Fruit fly (Drosophila melanogaster) whole organism, wandering third instar larva: ENCODE results near the gene CG15027.

Experiments
- Abd-B ChIP-seq: fragments of >200 bp; optimal IDR thresholded peaks from 2 replicates; lab custom pipeline; 2017; ENCODE audit warnings: missing biosample characterization, missing genetic modification characterization
- CG9705 ChIP-seq: fragments of 200-800 bp; sonication (Bioruptor generic); optimal IDR thresholded peaks from 2 replicates; lab custom pipeline; 2018; ENCODE audit warnings: missing biosample characterization, mild to moderate bottlenecking, missing genetic modification characterization
- CrebA ChIP-seq: fragments of 200-800 bp; sonication (Bioruptor generic); optimal IDR thresholded peaks from 2 replicates; lab custom pipeline; 2016; ENCODE audit warnings: missing biosample characterization, mild to moderate bottlenecking, missing genetic modification characterization, borderline replicate concordance
- Dfd ChIP-seq: fragments of >200 bp; optimal IDR thresholded peaks from 2 replicates; lab custom pipeline; 2017; ENCODE audit warnings: missing biosample characterization, missing genetic modification characterization
- Dif ChIP-seq: fragments of 200-275, 200-300 bp; sonication (Bioruptor generic); optimal IDR thresholded peaks from 2 replicates; lab custom pipeline; 2018; ENCODE audit warnings: missing biosample characterization, missing genetic modification characterization; ENCODE audit not compliant: partially characterized antibody
- GATAd ChIP-seq: sonication (Bioruptor generic); optimal IDR thresholded peaks from 2 replicates; lab custom pipeline; 2016; ENCODE audit warnings: missing biosample characterization, missing genetic modification characterization
- HLH106 ChIP-seq: fragments of 200-800 bp; optimal IDR thresholded peaks from 3 replicates; lab custom pipeline; 2019; ENCODE audit warnings: missing biosample characterization, mild to moderate bottlenecking, missing genetic modification characterization, moderate library complexity
- Hnf4 ChIP-seq: fragments of 200-800 bp; sonication (Bioruptor generic); optimal IDR thresholded peaks from 2 replicates; lab custom pipeline; 2016; ENCODE audit warnings: missing biosample characterization, mild to moderate bottlenecking, missing genetic modification characterization
- Hr78 ChIP-seq: fragments of >200 bp; optimal IDR thresholded peaks from 2 replicates; lab custom pipeline; 2017; ENCODE audit warnings: missing biosample characterization, missing genetic modification characterization
- Hr83 ChIP-seq: fragments of 200-300 bp; sonication (Bioruptor generic); optimal IDR thresholded peaks from 2 replicates; lab custom pipeline; 2016; ENCODE audit warnings: missing biosample characterization, mild to moderate bottlenecking, missing genetic modification characterization, moderate library complexity; ENCODE audit not compliant: poor library complexity, severe bottlenecking
- Jra ChIP-seq: sonication (Bioruptor generic); optimal IDR thresholded peaks from 2 replicates; lab custom pipeline; 2016; ENCODE audit warnings: missing biosample characterization, missing genetic modification characterization
- Mio ChIP-seq: sonication (Bioruptor generic); optimal IDR thresholded peaks from 2 replicates; lab custom pipeline; 2016; ENCODE audit warnings: missing biosample characterization, missing genetic modification characterization
- Myc ChIP-seq: fragments of >200 bp; optimal IDR thresholded peaks from 2 replicates; lab custom pipeline; 2017
- N ChIP-seq: fragments of >200 bp; optimal IDR thresholded peaks from 2 replicates; lab custom pipeline; 2018; ENCODE audit warnings: missing biosample characterization, missing external identifiers, missing genetic modification characterization
- OdsH ChIP-seq: fragments of 200-800 bp; sonication (Bioruptor generic); optimal IDR thresholded peaks from 2 replicates; lab custom pipeline; 2016; ENCODE audit warnings: missing biosample characterization, mild to moderate bottlenecking, missing genetic modification characterization
- Rel ChIP-seq, 2 experiments: fragments of 200-800 bp; sonication (Bioruptor generic) in 1 of 2; optimal IDR thresholded peaks; 2 replicates in 1 of 2; 3 replicates in 1 of 2; lab custom pipeline; 2016 to 2019; ENCODE audit warnings: mild to moderate bottlenecking in 2 of 2, missing biosample characterization in 2 of 2, missing genetic modification characterization in 2 of 2, moderate library complexity in 1 of 2
- Sp1 ChIP-seq: fragments of 200-800 bp; sonication (Bioruptor generic); optimal IDR thresholded peaks from 3 replicates; lab custom pipeline; 2019; ENCODE audit warnings: missing biosample characterization, mild to moderate bottlenecking, missing genetic modification characterization, moderate library complexity
- Vsx2 ChIP-seq: fragments of 200-300, 225-300 bp; sonication (Bioruptor generic); optimal IDR thresholded peaks from 2 replicates; lab custom pipeline; 2018; ENCODE audit warnings: missing biosample characterization, missing genetic modification characterization; ENCODE audit not compliant: partially characterized antibody
- br ChIP-seq: fragments of 200-800 bp; sonication (Bioruptor generic); optimal IDR thresholded peaks from 2 replicates; lab custom pipeline; 2016; ENCODE audit warnings: missing biosample characterization, missing genetic modification characterization
- brk ChIP-seq: fragments of 200-800 bp; sonication (Bioruptor generic); optimal IDR thresholded peaks from 2 replicates; lab custom pipeline; 2016; ENCODE audit warnings: missing biosample characterization, mild to moderate bottlenecking, missing genetic modification characterization
- dl ChIP-seq, 2 experiments: fragments of 175-275, 200-275 bp in 1 of 2; fragments of 200-275 bp in 1 of 2; sonication (Bioruptor generic); optimal IDR thresholded peaks; lab custom pipeline; 2018; ENCODE audit warnings: mild to moderate bottlenecking in 2 of 2, missing biosample characterization in 2 of 2, missing genetic modification characterization in 2 of 2, moderate library complexity in 2 of 2; ENCODE audit not compliant: partially characterized antibody in 2 of 2, insufficient read depth in 1 of 2
- dmrt93B ChIP-seq: fragments of 200-800 bp; sonication (Bioruptor generic); optimal IDR thresholded peaks from 2 replicates; lab custom pipeline; 2018; ENCODE audit warnings: missing biosample characterization, mild to moderate bottlenecking, missing genetic modification characterization
- ey ChIP-seq: fragments of 200-800 bp; sonication (Bioruptor generic); optimal IDR thresholded peaks from 2 replicates; lab custom pipeline; 2016; ENCODE audit warnings: missing biosample characterization, missing genetic modification characterization
- foxo ChIP-seq, 2 experiments: fragments of 200-800 bp; sonication (Bioruptor generic); optimal IDR thresholded peaks; 2 replicates in 1 of 2; 3 replicates in 1 of 2; lab custom pipeline; 2016 to 2017; ENCODE audit warnings: missing biosample characterization in 2 of 2, missing genetic modification characterization in 2 of 2
- fru ChIP-seq: fragments of 200-800 bp; sonication (Bioruptor generic); optimal IDR thresholded peaks from 3 replicates; lab custom pipeline; 2016; ENCODE audit warnings: missing biosample characterization, mild to moderate bottlenecking, missing genetic modification characterization
- h ChIP-seq: fragments of 200-800 bp; sonication (Bioruptor generic); optimal IDR thresholded peaks from 3 replicates; lab custom pipeline; 2016; ENCODE audit warnings: missing biosample characterization, mild to moderate bottlenecking, missing genetic modification characterization
- jim ChIP-seq: fragments of 175-275, 200-325 bp; sonication (Bioruptor generic); optimal IDR thresholded peaks from 2 replicates; lab custom pipeline; 2016; ENCODE audit warnings: missing biosample characterization, mild to moderate bottlenecking, missing genetic modification characterization
- lola ChIP-seq: fragments of >200 bp; optimal IDR thresholded peaks from 2 replicates; lab custom pipeline; 2017; ENCODE audit warnings: missing biosample characterization, missing genetic modification characterization
- pan ChIP-seq: fragments of >200 bp; optimal IDR thresholded peaks from 2 replicates; lab custom pipeline; 2017
- psq ChIP-seq: fragments of 200-800 bp; sonication (Bioruptor generic); optimal IDR thresholded peaks from 3 replicates; lab custom pipeline; 2017; ENCODE audit warnings: missing biosample characterization, mild to moderate bottlenecking, missing genetic modification characterization, moderate library complexity
- rgr ChIP-seq: fragments of 200-800 bp; sonication (Bioruptor generic); optimal IDR thresholded peaks from 3 replicates; lab custom pipeline; 2016; ENCODE audit warnings: missing biosample characterization, mild to moderate bottlenecking, missing genetic modification characterization
- sage ChIP-seq: fragments of 200-800 bp; sonication (Bioruptor generic); optimal IDR thresholded peaks from 2 replicates; lab custom pipeline; 2016; ENCODE audit warnings: missing biosample characterization, mild to moderate bottlenecking, missing genetic modification characterization
- sv ChIP-seq: fragments of 200-800 bp; sonication (Bioruptor generic); optimal IDR thresholded peaks from 3 replicates; lab custom pipeline; 2016; ENCODE audit warnings: missing biosample characterization, missing genetic modification characterization
- usp ChIP-seq: fragments of >200 bp; optimal IDR thresholded peaks from 2 replicates; lab custom pipeline; 2017; ENCODE audit warnings: missing biosample characterization, missing genetic modification characterization
- woc ChIP-seq: sonication (Bioruptor generic); optimal IDR thresholded peaks from 2 replicates; lab custom pipeline; 2016; ENCODE audit warnings: missing biosample characterization, mild to moderate bottlenecking, missing genetic modification characterization

The CG15027 gene

dm6 chrX:15078394-15078793 lies 7.2 kb downstream of the CG15027 start:
- TF ChIP-seq fru (GFP tag; lab: Kevin White, UChicago) (no peak), Hnf4 (no peak), lola (GFP tag; lab: Kevin White, UChicago) (no peak), psq (no peak), Sp1 (GFP tag; lab: Kevin White, UChicago) (no peak), Dfd (GFP tag; lab: Kevin White, UChicago) (no peak), jim (GFP tag; lab: Kevin White, UChicago) (no peak), GATAd (GFP tag; lab: Kevin White, UChicago) (no peak), br (no peak), HLH106 (tag; lab: Kevin White, UChicago) (no peak), Mio (GFP tag; lab: Kevin White, UChicago) (no peak), Abd-B (GFP tag; lab: Kevin White, UChicago) (no peak)

dm6 chrX:15077576-15078136 lies 8.0 kb downstream of the CG15027 start:
- TF ChIP-seq foxo (GFP tag; optimal IDR thresholded peaks at IDR 0.05; lab: Kevin White, UChicago) (no peak), Hnf4 (peak; percentile 28)

- TF ChIP-seq jim (GFP tag; lab: Kevin White, UChicago) = no peak
- no peak for TF ChIP-seq Hr78
- TF ChIP-seq pan (lab: Kevin White, UChicago) = no peak
- TF ChIP-seq OdsH (GFP tag; lab: Kevin White, UChicago) = no peak
- no peak for TF ChIP-seq ey (GFP tag; lab: Kevin White, UChicago)
- TF ChIP-seq Myc (lab: Kevin White, UChicago) = no peak
- no peak for TF ChIP-seq Hr83 (GFP tag; lab: Kevin White, UChicago)
- TF ChIP-seq dmrt93B = no peak
- no peak for TF ChIP-seq Mio (GFP tag; lab: Kevin White, UChicago)
- no peak for TF ChIP-seq HLH106 (tag; lab: Kevin White, UChicago)
- TF ChIP-seq sage (GFP tag; lab: Kevin White, UChicago) = no peak
- TF ChIP-seq sv (GFP tag; lab: Kevin White, UChicago) = no peak
- TF ChIP-seq h (GFP tag; lab: Kevin White, UChicago) = no peak
- TF ChIP-seq fru (GFP tag; lab: Kevin White, UChicago) = no peak
- no peak for TF ChIP-seq dl (GFP tag; optimal IDR thresholded peaks at IDR 0.05; lab: Kevin White, UChicago; ENCODE audit: insufficient read depth in 1 of 2, partially characterized antibody in 2 of 2)
- TF ChIP-seq rgr (GFP tag; lab: Kevin White, UChicago) = no peak
- no peak for TF ChIP-seq N (GFP tag; lab: Kevin White, UChicago)
- no peak for TF ChIP-seq Vsx2 (GFP tag; lab: Kevin White, UChicago)
- TF ChIP-seq lola (GFP tag; lab: Kevin White, UChicago) = no peak
Measured at dm6 chrX:15076606-15077005, 9.0 kb downstream of the CG15027 start.

- TF ChIP-seq dl (GFP tag; optimal IDR thresholded peaks at IDR 0.05; lab: Kevin White, UChicago; ENCODE audit: insufficient read depth in 1 of 2, partially characterized antibody in 2 of 2) = peak; percentile 13 to 22
- peak; percentile 47 for TF ChIP-seq Jra (GFP tag; lab: Kevin White, UChicago)
- TF ChIP-seq Sp1 (GFP tag; lab: Kevin White, UChicago) = peak; percentile 47
- no peak for TF ChIP-seq CrebA (GFP tag; lab: Kevin White, UChicago)
- peak; percentile 23 for TF ChIP-seq rgr (GFP tag; lab: Kevin White, UChicago)
- peak; percentile 92 for TF ChIP-seq psq
- peak; percentile 24 for TF ChIP-seq ey (GFP tag; lab: Kevin White, UChicago)
- TF ChIP-seq Dfd (GFP tag; lab: Kevin White, UChicago) = no peak
- peak; percentile 53 for TF ChIP-seq br
- peak; percentile 48 for TF ChIP-seq HLH106 (tag; lab: Kevin White, UChicago)
- TF ChIP-seq OdsH (GFP tag; lab: Kevin White, UChicago) = no peak
- TF ChIP-seq Myc (lab: Kevin White, UChicago) = peak; percentile 99
- no peak for TF ChIP-seq Vsx2 (GFP tag; lab: Kevin White, UChicago)
- TF ChIP-seq Abd-B (GFP tag; lab: Kevin White, UChicago) = no peak
- TF ChIP-seq GATAd (GFP tag; lab: Kevin White, UChicago) = no peak
- no peak for TF ChIP-seq sv (GFP tag; lab: Kevin White, UChicago)
- TF ChIP-seq Dif (GFP tag; lab: Kevin White, UChicago) = peak; percentile 62
- TF ChIP-seq Hnf4 = peak; percentile 84
- peak; percentile 73 for TF ChIP-seq woc (GFP tag; lab: Kevin White, UChicago)
- peak in 1 of 2 experiments; percentile 39 for TF ChIP-seq foxo (GFP tag; optimal IDR thresholded peaks at IDR 0.05; lab: Kevin White, UChicago)
- peak; percentile 7 for TF ChIP-seq dmrt93B
- no peak for TF ChIP-seq Hr78
- peak; percentile 78 for TF ChIP-seq Hr83 (GFP tag; lab: Kevin White, UChicago)
- TF ChIP-seq Mio (GFP tag; lab: Kevin White, UChicago) = no peak
- TF ChIP-seq fru (GFP tag; lab: Kevin White, UChicago) = peak; percentile 8
- no peak for TF ChIP-seq Rel (GFP tag; optimal IDR thresholded peaks at IDR 0.05; lab: Kevin White, UChicago)
- peak; percentile 53 for TF ChIP-seq Rel (tag; optimal IDR thresholded peaks at IDR 0.05; lab: Kevin White, UChicago)
- peak; percentile 66 for TF ChIP-seq jim (GFP tag; lab: Kevin White, UChicago)
- TF ChIP-seq h (GFP tag; lab: Kevin White, UChicago) = peak; percentile 54
- TF ChIP-seq CG9705 (GFP tag; lab: Kevin White, UChicago) = peak; percentile 6
- TF ChIP-seq usp (GFP tag; lab: Kevin White, UChicago) = no peak
- TF ChIP-seq brk (GFP tag; lab: Kevin White, UChicago) = no peak
Measured at dm6 chrX:15076038-15076575, 9.5 kb downstream of the CG15027 start, which contains the start of gene Lsd-2. Gene Lsd-2, minus strand, starts transcription at chrX:15076220.
